Fruit fly (Drosophila melanogaster) whole organism, adult: ENCODE measurements around the gene CG32313.

Source experiments
- CG14711 ChIP-seq: fragments of 200-800 bp; sonication (Bioruptor generic); optimal IDR thresholded peaks from 2 replicates; lab custom pipeline; 2018; ENCODE audit warnings: missing biosample characterization, mild to moderate bottlenecking, missing genetic modification characterization, moderate library complexity
- Hr96 ChIP-seq: fragments of 200-800 bp; sonication (Bioruptor generic); optimal IDR thresholded peaks from 2 replicates; lab custom pipeline; 2016; ENCODE audit warnings: missing biosample characterization, missing genetic modification characterization

DNA sequence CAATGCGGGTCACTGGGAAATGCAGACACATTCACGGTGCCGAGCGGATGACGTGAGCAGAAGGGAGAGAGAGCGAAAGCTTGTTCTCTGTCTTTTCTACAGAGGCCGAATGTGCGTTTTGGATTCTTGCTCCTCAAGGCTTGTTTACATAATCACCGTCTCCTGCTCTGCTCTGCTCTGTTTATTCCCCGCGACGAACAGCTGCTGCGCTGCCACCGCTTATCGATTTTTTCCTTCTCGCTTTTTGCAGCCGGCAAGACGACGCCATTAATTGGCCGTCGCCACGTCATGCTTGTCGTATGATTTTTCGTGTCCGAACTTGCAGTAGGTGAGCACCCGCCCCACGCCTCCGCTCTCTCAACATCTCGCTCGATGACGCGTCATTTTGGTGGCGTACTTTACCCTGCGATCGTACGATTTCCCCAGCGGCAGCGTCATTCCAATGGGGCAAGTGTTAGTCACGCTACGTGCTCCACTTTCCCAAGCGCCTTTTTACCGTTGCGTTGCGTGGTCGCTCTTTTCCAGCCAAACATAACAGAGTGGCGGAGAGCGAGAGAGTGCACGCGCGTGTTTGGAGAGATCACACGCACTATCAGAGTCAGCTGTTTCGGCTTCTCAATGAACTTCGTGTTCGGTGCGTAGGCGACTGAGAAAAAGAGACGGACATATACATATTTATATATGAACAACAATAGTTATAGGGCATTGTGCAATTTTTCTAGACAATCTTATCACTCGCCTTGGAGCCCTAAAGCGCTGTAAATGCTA lies 990 bp upstream of the CG32313 start:
- peak; percentile 40 for TF ChIP-seq Hr96 (GFP tag; lab: Kevin White, UChicago)
- peak; percentile 66 for TF ChIP-seq CG14711 (tag; lab: Kevin White, UChicago)
